Worm (Caenorhabditis elegans) whole organism, late embryonic: Measurements from ENCODE around the gene C14C6.2.

Source experiments
- C08G9.2 ChIP-seq: sonication (generic microtip); optimal IDR thresholded peaks from 2 replicates; lab custom pipeline; 2016; ENCODE audit warnings: mild to moderate bottlenecking, missing genetic modification characterization, moderate library complexity, missing compliant biosample characterization
- C38D4.7 ChIP-seq: fragments of 200-800 bp; sonication (Bioruptor generic); optimal IDR thresholded peaks from 2 replicates; lab custom pipeline; 2018; ENCODE audit warnings: mild to moderate bottlenecking, missing genetic modification characterization, moderate library complexity, missing compliant biosample characterization
- K02D7.2 ChIP-seq: sonication (generic microtip); optimal IDR thresholded peaks from 2 replicates; lab custom pipeline; 2017; ENCODE audit warnings: mild to moderate bottlenecking, missing genetic modification characterization, missing compliant biosample characterization
- K09A11.1 ChIP-seq: sonication (generic microtip); optimal IDR thresholded peaks from 2 replicates; lab custom pipeline; 2017; ENCODE audit warnings: antibody characterized with exemption, mild to moderate bottlenecking, missing genetic modification characterization, missing compliant biosample characterization; ENCODE audit not compliant: insufficient read depth
- Y22D7AL.16 ChIP-seq: sonication (generic microtip); optimal IDR thresholded peaks from 2 replicates; lab custom pipeline; 2016; ENCODE audit warnings: missing genetic modification characterization, missing compliant biosample characterization
- ceh-19 ChIP-seq: fragments of 200-800 bp; sonication (Bioruptor generic); optimal IDR thresholded peaks from 2 replicates; lab custom pipeline; 2018; ENCODE audit warnings: mild to moderate bottlenecking, missing genetic modification characterization, missing compliant biosample characterization
- ceh-22 ChIP-seq: sonication (generic microtip); optimal IDR thresholded peaks from 2 replicates; lab custom pipeline; 2017; ENCODE audit warnings: missing biosample characterization, missing genetic modification characterization
- ceh-31 ChIP-seq: sonication (generic microtip); optimal IDR thresholded peaks from 2 replicates; lab custom pipeline; 2016; ENCODE audit warnings: missing genetic modification characterization, missing compliant biosample characterization
- ceh-34 ChIP-seq: sonication (generic microtip); optimal IDR thresholded peaks from 2 replicates; lab custom pipeline; 2016; ENCODE audit warnings: mild to moderate bottlenecking, missing genetic modification characterization, missing compliant biosample characterization
- ceh-48 ChIP-seq: sonication (generic microtip); optimal IDR thresholded peaks from 2 replicates; lab custom pipeline; 2016; ENCODE audit warnings: missing genetic modification characterization, inconsistent platforms, missing compliant biosample characterization
- ceh-9 ChIP-seq: sonication (generic microtip); optimal IDR thresholded peaks from 2 replicates; lab custom pipeline; 2016; ENCODE audit warnings: mild to moderate bottlenecking, missing genetic modification characterization, inconsistent platforms, missing compliant biosample characterization
- che-1 ChIP-seq: sonication (generic microtip); optimal IDR thresholded peaks from 2 replicates; lab custom pipeline; 2016; ENCODE audit warnings: mild to moderate bottlenecking, missing genetic modification characterization, missing compliant biosample characterization
- dmd-4 ChIP-seq: sonication (generic microtip); optimal IDR thresholded peaks from 2 replicates; lab custom pipeline; 2016; ENCODE audit warnings: borderline replicate concordance, missing genetic modification characterization, missing compliant biosample characterization
- dve-1 ChIP-seq: sonication (generic microtip); optimal IDR thresholded peaks from 2 replicates; lab custom pipeline; 2017; ENCODE audit warnings: antibody characterized with exemption, mild to moderate bottlenecking, missing genetic modification characterization, missing compliant biosample characterization
- elt-2 ChIP-seq: sonication (generic microtip); optimal IDR thresholded peaks from 2 replicates; lab custom pipeline; 2016; ENCODE audit warnings: missing genetic modification reagents, missing genetic modification characterization, missing compliant biosample characterization
- fkh-10 ChIP-seq: fragments of 150-350 bp; optimal IDR thresholded peaks from 2 replicates; lab custom pipeline; 2014; ENCODE audit warnings: missing biosample characterization, missing genetic modification reagents, missing genetic modification characterization
- fkh-6 ChIP-seq: sonication (generic microtip); optimal IDR thresholded peaks from 2 replicates; lab custom pipeline; 2016; ENCODE audit warnings: missing genetic modification characterization, missing compliant biosample characterization
- gmeb-2 ChIP-seq: sonication (generic microtip); optimal IDR thresholded peaks from 2 replicates; lab custom pipeline; 2016; ENCODE audit warnings: missing genetic modification characterization, inconsistent platforms, missing compliant biosample characterization
- hlh-15 ChIP-seq: sonication (generic microtip); optimal IDR thresholded peaks from 2 replicates; lab custom pipeline; 2016; ENCODE audit warnings: missing genetic modification characterization, missing compliant biosample characterization
- lim-6 ChIP-seq: sonication (generic microtip); optimal IDR thresholded peaks from 2 replicates; lab custom pipeline; 2016; ENCODE audit warnings: missing genetic modification characterization, missing compliant biosample characterization
- nfya-1 ChIP-seq: sonication (generic microtip); optimal IDR thresholded peaks from 2 replicates; lab custom pipeline; 2017; ENCODE audit warnings: missing genetic modification characterization, mild to moderate bottlenecking, missing compliant biosample characterization, antibody characterized with exemption, moderate library complexity
- odd-2 ChIP-seq: sonication (generic microtip); optimal IDR thresholded peaks from 2 replicates; lab custom pipeline; 2017; ENCODE audit warnings: antibody characterized with exemption, mild to moderate bottlenecking, missing genetic modification characterization, missing compliant biosample characterization
- pax-1 ChIP-seq: fragments of 150-350 bp; optimal IDR thresholded peaks from 2 replicates; lab custom pipeline; 2014; ENCODE audit warnings: missing biosample characterization, missing genetic modification characterization
- pqm-1 ChIP-seq: sonication (generic microtip); optimal IDR thresholded peaks from 2 replicates; lab custom pipeline; 2016; ENCODE audit warnings: missing genetic modification characterization, missing compliant biosample characterization
- pros-1 ChIP-seq: fragments of 150-350 bp; optimal IDR thresholded peaks from 2 replicates; lab custom pipeline; 2014; ENCODE audit warnings: missing biosample characterization, missing genetic modification reagents, missing genetic modification characterization
- sox-2 ChIP-seq: fragments of 200-800 bp; sonication (Bioruptor generic); IDR thresholded peaks from 2 replicates; pipeline ENCODE4 v1.3.6; 2022; ENCODE audit warnings: missing genetic modification reagents, missing genetic modification characterization, missing compliant biosample characterization
- tbx-2 ChIP-seq: sonication (generic microtip); optimal IDR thresholded peaks from 2 replicates; lab custom pipeline; 2016; ENCODE audit warnings: missing genetic modification characterization, missing compliant biosample characterization
- tbx-7 ChIP-seq: sonication (generic microtip); optimal IDR thresholded peaks from 2 replicates; lab custom pipeline; 2016; ENCODE audit warnings: missing genotype, missing genetic modification characterization, missing compliant biosample characterization
- ttx-3 ChIP-seq: sonication (generic microtip); optimal IDR thresholded peaks from 2 replicates; lab custom pipeline; 2016; ENCODE audit warnings: missing genetic modification reagents, missing genetic modification characterization, missing compliant biosample characterization
- zip-5 ChIP-seq: sonication (generic microtip); optimal IDR thresholded peaks from 2 replicates; lab custom pipeline; 2016; ENCODE audit warnings: missing genetic modification characterization, missing compliant biosample characterization

Gene C14C6.2

ce11 chrV:608844-609243 lies 45.9 kb downstream of the C14C6.2 start, which contains the start of gene srw-109:
Gene srw-109, minus strand, starts transcription at chrV:608944.
- TF ChIP-seq K09A11.1 (tag; lab: Kevin White, UChicago) (no peak), dmd-4 (tag; lab: Kevin White, UChicago) (no peak), C38D4.7 (no peak), dve-1 (no peak), pros-1 (tag; lab: Kevin White, UChicago) (no peak), ttx-3 (tag; lab: Kevin White, UChicago) (no peak), fkh-6 (tag; lab: Kevin White, UChicago) (no peak), che-1 (no peak), ceh-19 (GFP tag; lab: Kevin White, UChicago) (no peak), pax-1 (tag; lab: Kevin White, UChicago) (no peak), elt-2 (no peak), ceh-31 (tag; lab: Kevin White, UChicago) (no peak), C08G9.2 (no peak), Y22D7AL.16 (tag; lab: Kevin White, UChicago) (no peak), gmeb-2 (tag; lab: Kevin White, UChicago) (no peak), nfya-1 (no peak)

- TF ChIP-seq tbx-7 (tag; lab: Kevin White, UChicago), result no peak
- no peak for TF ChIP-seq fkh-10 (GFP tag; lab: Kevin White, UChicago)
- TF ChIP-seq ceh-22 (tag; lab: Kevin White, UChicago), result no peak
- TF ChIP-seq ceh-34 (tag; lab: Kevin White, UChicago), result no peak
- no peak for TF ChIP-seq zip-5 (tag; lab: Kevin White, UChicago)
- TF ChIP-seq sox-2 (GFP tag; lab: Robert Waterston, UW), result no peak
- TF ChIP-seq odd-2 (tag; lab: Kevin White, UChicago), result no peak
- TF ChIP-seq ceh-9 (tag; lab: Kevin White, UChicago), result no peak
- TF ChIP-seq hlh-15 (tag; lab: Kevin White, UChicago), result no peak
- TF ChIP-seq pqm-1 (tag; lab: Kevin White, UChicago), result no peak
- TF ChIP-seq tbx-2 (tag; lab: Kevin White, UChicago), result no peak
- no peak for TF ChIP-seq ceh-48 (tag; lab: Kevin White, UChicago)
- TF ChIP-seq K02D7.2, result no peak
- no peak for TF ChIP-seq lim-6 (tag; lab: Kevin White, UChicago)
Measured at ce11 chrV:609671-610070, 46.7 kb downstream of the C14C6.2 start, which contains the start of gene srlf-36. Gene srlf-36, minus strand, starts transcription at chrV:609771.

ce11 chrV:610217-610616 lies 47.3 kb downstream of the C14C6.2 start, which contains the start of gene nhr-90:
Gene nhr-90, plus strand, starts transcription at chrV:610512.
- TF ChIP-seq K02D7.2, result no peak
